Worm (Caenorhabditis elegans) whole organism, L1 larva: ENCODE data around the gene cutl-29.

Experiments
- C04F5.9 ChIP-seq: sonication (generic microtip); optimal IDR thresholded peaks from 2 replicates; lab custom pipeline; 2016; ENCODE audit warnings: missing genetic modification characterization, missing compliant biosample characterization
- C16A3.4 ChIP-seq: fragments of 150-350 bp; optimal IDR thresholded peaks from 2 replicates; lab custom pipeline; 2014; ENCODE audit warnings: missing biosample characterization, missing genetic modification characterization
- aha-1 ChIP-seq: fragments of 150-350 bp; optimal IDR thresholded peaks from 2 replicates; lab custom pipeline; 2014; ENCODE audit warnings: missing biosample characterization, missing genetic modification characterization
- alr-1 ChIP-seq: fragments of 200-800 bp; sonication (Bioruptor generic); optimal IDR thresholded peaks from 2 replicates; lab custom pipeline; 2018; ENCODE audit warnings: borderline replicate concordance, mild to moderate bottlenecking, missing genetic modification characterization, missing compliant biosample characterization
- ceh-63 ChIP-seq: fragments of 200-800 bp; sonication (Bioruptor generic); optimal IDR thresholded peaks from 2 replicates; lab custom pipeline; 2018; ENCODE audit warnings: mild to moderate bottlenecking, missing genetic modification characterization, missing compliant biosample characterization
- ceh-8 ChIP-seq: fragments of 200-800 bp; sonication (Bioruptor generic); optimal IDR thresholded peaks from 2 replicates; lab custom pipeline; 2018; ENCODE audit warnings: mild to moderate bottlenecking, missing genetic modification characterization, moderate library complexity, missing compliant biosample characterization
- ceh-88 ChIP-seq: fragments of 200-800 bp; sonication (Bioruptor generic); IDR thresholded peaks from 2 replicates; pipeline ENCODE4 v1.3.6; 2022; ENCODE audit warnings: missing genetic modification characterization, missing compliant biosample characterization
- ceh-90 ChIP-seq: sonication (generic microtip); optimal IDR thresholded peaks from 2 replicates; lab custom pipeline; 2016; ENCODE audit warnings: missing genetic modification characterization, missing compliant biosample characterization
- ces-1 ChIP-seq: fragments of 150-350 bp; optimal IDR thresholded peaks from 2 replicates; lab custom pipeline; 2014; ENCODE audit warnings: missing biosample characterization, missing genetic modification reagents, missing genetic modification characterization
- dpl-1 ChIP-seq, 3 experiments: fragments of 150-350 bp in 2 of 3; sonication (generic microtip) in 1 of 3; optimal IDR thresholded peaks; 2 replicates each; lab custom pipeline; 2014 to 2017; ENCODE audit warnings: missing biosample characterization in 3 of 3, missing genetic modification characterization in 3 of 3, missing genetic modification reagents in 3 of 3
- dsc-1 ChIP-seq: sonication (generic microtip); optimal IDR thresholded peaks from 2 replicates; lab custom pipeline; 2016; ENCODE audit warnings: mild to moderate bottlenecking, missing genetic modification characterization, missing compliant biosample characterization
- efl-1 ChIP-seq, 4 experiments: fragments of 150-350 bp; optimal IDR thresholded peaks in 3 of 4; peaks in 1 of 4; 1 replicate in 1 of 4; 2 replicates in 3 of 4; lab custom pipeline; 2014; ENCODE audit warnings: missing biosample characterization in 2 of 4, missing genetic modification characterization in 2 of 4, missing genetic modification reagents in 2 of 4
- efl-3 ChIP-seq: fragments of 200-800 bp; sonication (Bioruptor generic); optimal IDR thresholded peaks from 2 replicates; lab custom pipeline; 2018; ENCODE audit warnings: mild to moderate bottlenecking, missing genetic modification characterization, missing compliant biosample characterization
- egl-27 ChIP-seq, 2 experiments: fragments of 150-350 bp in 1 of 2; sonication (generic microtip); optimal IDR thresholded peaks; 3 replicates each; lab custom pipeline; 2017 to 2018; ENCODE audit warnings: missing biosample characterization in 2 of 2, missing genetic modification characterization in 2 of 2, missing genetic modification reagents in 2 of 2
- elt-3 ChIP-seq, 6 experiments: fragments of 150-350 bp in 1 of 6; sonication (generic microtip); optimal IDR thresholded peaks; 2 replicates each; lab custom pipeline; 2017 to 2018; ENCODE audit warnings: missing biosample characterization in 6 of 6, missing genetic modification characterization in 6 of 6, inconsistent platforms in 1 of 6
- ets-5 ChIP-seq: fragments of 200-800 bp; sonication (Bioruptor generic); IDR thresholded peaks from 2 replicates; pipeline ENCODE4 v1.3.6; 2022; ENCODE audit warnings: missing genetic modification characterization, missing compliant biosample characterization
- fkh-4 ChIP-seq: sonication (generic microtip); optimal IDR thresholded peaks from 2 replicates; lab custom pipeline; 2016; ENCODE audit warnings: missing compliant biosample characterization, missing genetic modification characterization, borderline replicate concordance
- fkh-8 ChIP-seq: sonication (generic microtip); optimal IDR thresholded peaks from 2 replicates; lab custom pipeline; 2016; ENCODE audit warnings: mild to moderate bottlenecking, missing genetic modification characterization, missing compliant biosample characterization
- fos-1 ChIP-seq: fragments of 150-350 bp; optimal IDR thresholded peaks from 2 replicates; lab custom pipeline; 2014; ENCODE audit warnings: missing biosample characterization, missing genetic modification characterization
- hlh-17 ChIP-seq: fragments of 200-800 bp; sonication (Bioruptor generic); optimal IDR thresholded peaks from 2 replicates; lab custom pipeline; 2018; ENCODE audit warnings: missing genetic modification characterization, mild to moderate bottlenecking, missing compliant biosample characterization, moderate library complexity, borderline replicate concordance
- hlh-4 ChIP-seq: sonication (generic microtip); optimal IDR thresholded peaks from 2 replicates; lab custom pipeline; 2016; ENCODE audit warnings: mild to moderate bottlenecking, missing genetic modification characterization, missing compliant biosample characterization
- isw-1 ChIP-seq: fragments of 200-800 bp; sonication (Bioruptor generic); IDR thresholded peaks from 2 replicates; pipeline ENCODE4 v1.3.6; 2022; ENCODE audit warnings: missing genetic modification characterization, missing compliant biosample characterization
- jun-1 ChIP-seq: fragments of 150-350 bp; optimal IDR thresholded peaks from 2 replicates; lab custom pipeline; 2014; ENCODE audit warnings: missing biosample characterization, missing genetic modification reagents, missing genetic modification characterization
- lin-13 ChIP-seq: fragments of 150-350 bp; optimal IDR thresholded peaks from 2 replicates; lab custom pipeline; 2014; ENCODE audit warnings: missing biosample characterization, missing genetic modification reagents, missing genetic modification characterization
- lin-14 ChIP-seq: fragments of 200-800 bp; sonication (Bioruptor generic); optimal IDR thresholded peaks from 2 replicates; lab custom pipeline; 2018; ENCODE audit warnings: mild to moderate bottlenecking, missing genetic modification characterization, moderate library complexity, missing compliant biosample characterization
- lin-15B ChIP-seq: fragments of 150-350 bp; sonication (generic microtip); optimal IDR thresholded peaks from 3 replicates; lab custom pipeline; 2014; ENCODE audit warnings: missing biosample characterization, missing genetic modification characterization
- mab-9 ChIP-seq: fragments of 200-800 bp; sonication (Bioruptor generic); IDR thresholded peaks from 2 replicates; pipeline ENCODE4 v1.3.6; 2022; ENCODE audit warnings: missing genetic modification reagents, missing genetic modification characterization, missing compliant biosample characterization
- mdl-1 ChIP-seq, 2 experiments: fragments of 150-350 bp; optimal IDR thresholded peaks; 2 replicates each; lab custom pipeline; 2014 to 2017; ENCODE audit warnings: missing biosample characterization in 2 of 2, missing genetic modification characterization in 2 of 2, inconsistent platforms in 1 of 2
- mep-1 ChIP-seq: fragments of 150-350 bp; optimal IDR thresholded peaks from 2 replicates; lab custom pipeline; 2014; ENCODE audit warnings: missing biosample characterization, missing genetic modification characterization
- nhr-11 ChIP-seq: fragments of 150-350 bp; optimal IDR thresholded peaks from 2 replicates; lab custom pipeline; 2014; ENCODE audit warnings: missing biosample characterization, missing genetic modification characterization
- nhr-12 ChIP-seq: sonication (generic microtip); optimal IDR thresholded peaks from 2 replicates; lab custom pipeline; 2017; ENCODE audit warnings: missing biosample characterization, missing genetic modification characterization
- nhr-19 ChIP-seq: fragments of 200-800 bp; sonication (Bioruptor generic); conservative IDR thresholded peaks from 2 replicates; pipeline ENCODE4 v1.3.6; 2022; ENCODE audit warnings: missing genetic modification characterization, missing compliant biosample characterization
- nhr-237 ChIP-seq: fragments of 150-350 bp; optimal IDR thresholded peaks from 2 replicates; lab custom pipeline; 2014; ENCODE audit warnings: missing biosample characterization, missing genetic modification characterization
- nhr-28 ChIP-seq: fragments of 150-350 bp; optimal IDR thresholded peaks from 2 replicates; lab custom pipeline; 2014; ENCODE audit warnings: missing biosample characterization, missing genetic modification characterization
- nhr-47 ChIP-seq: sonication (generic microtip); optimal IDR thresholded peaks from 2 replicates; lab custom pipeline; 2016; ENCODE audit warnings: mild to moderate bottlenecking, missing genetic modification characterization, moderate library complexity, missing compliant biosample characterization
- nhr-71 ChIP-seq: sonication (generic microtip); optimal IDR thresholded peaks from 2 replicates; lab custom pipeline; 2016; ENCODE audit warnings: mild to moderate bottlenecking, missing genetic modification characterization, moderate library complexity, missing compliant biosample characterization
- nhr-76 ChIP-seq: sonication (generic microtip); optimal IDR thresholded peaks from 2 replicates; lab custom pipeline; 2017; ENCODE audit warnings: missing biosample characterization, missing genetic modification characterization
- nhr-90 ChIP-seq: sonication (generic microtip); optimal IDR thresholded peaks from 2 replicates; lab custom pipeline; 2016; ENCODE audit warnings: mild to moderate bottlenecking, missing genetic modification characterization, missing compliant biosample characterization; ENCODE audit not compliant: poor library complexity
- rnt-1 ChIP-seq: sonication (generic microtip); optimal IDR thresholded peaks from 2 replicates; lab custom pipeline; 2016; ENCODE audit warnings: mild to moderate bottlenecking, missing genetic modification characterization, moderate library complexity, missing compliant biosample characterization
- snpc-4 ChIP-seq: fragments of 150-350 bp; optimal IDR thresholded peaks from 2 replicates; lab custom pipeline; 2014; ENCODE audit warnings: missing biosample characterization, missing genetic modification characterization
- snu-23 ChIP-seq: sonication (generic microtip); optimal IDR thresholded peaks from 2 replicates; lab custom pipeline; 2016; ENCODE audit warnings: missing genetic modification characterization, missing compliant biosample characterization
- sup-37 ChIP-seq: fragments of 200-800 bp; sonication (Bioruptor generic); optimal IDR thresholded peaks from 2 replicates; lab custom pipeline; 2018; ENCODE audit warnings: mild to moderate bottlenecking, missing genetic modification characterization, missing compliant biosample characterization
- swsn-7 ChIP-seq: sonication (generic microtip); optimal IDR thresholded peaks from 2 replicates; lab custom pipeline; 2016; ENCODE audit warnings: missing genetic modification characterization, missing compliant biosample characterization
- tbx-2 ChIP-seq: sonication (generic microtip); optimal IDR thresholded peaks from 2 replicates; lab custom pipeline; 2016; ENCODE audit warnings: missing genetic modification characterization, missing compliant biosample characterization
- unc-130 ChIP-seq: fragments of 150-350 bp; optimal IDR thresholded peaks from 2 replicates; lab custom pipeline; 2017; ENCODE audit warnings: missing biosample characterization, missing genetic modification characterization, inconsistent platforms
- unc-30 ChIP-seq: sonication (generic microtip); optimal IDR thresholded peaks from 2 replicates; lab custom pipeline; 2017; ENCODE audit warnings: missing biosample characterization, missing genetic modification characterization
- unc-62 ChIP-seq: fragments of 150-350 bp; optimal IDR thresholded peaks from 2 replicates; lab custom pipeline; 2014; ENCODE audit warnings: missing biosample characterization, missing genetic modification reagents, missing genetic modification characterization
- unc-98 ChIP-seq: fragments of 200-800 bp; sonication (Bioruptor generic); IDR thresholded peaks from 2 replicates; pipeline ENCODE4 v1.3.6; 2022; ENCODE audit warnings: missing genetic modification characterization, missing compliant biosample characterization
- vab-15 ChIP-seq: sonication (generic microtip); optimal IDR thresholded peaks from 2 replicates; lab custom pipeline; 2017; ENCODE audit warnings: missing genotype, mild to moderate bottlenecking, missing genetic modification characterization, missing compliant biosample characterization
- xbp-1 ChIP-seq: sonication (generic microtip); optimal IDR thresholded peaks from 2 replicates; lab custom pipeline; 2016; ENCODE audit warnings: missing genetic modification characterization, missing compliant biosample characterization
- zag-1 ChIP-seq: fragments of 150-350 bp; optimal IDR thresholded peaks from 2 replicates; lab custom pipeline; 2014; ENCODE audit warnings: missing biosample characterization, missing genetic modification characterization
- ztf-11 ChIP-seq, 2 experiments: sonication (generic microtip); optimal IDR thresholded peaks; 2 replicates each; lab custom pipeline; 2016 to 2017; ENCODE audit warnings: missing genetic modification characterization in 2 of 2, missing biosample characterization in 1 of 2, missing compliant biosample characterization in 1 of 2

cutl-29 gene

DNA sequence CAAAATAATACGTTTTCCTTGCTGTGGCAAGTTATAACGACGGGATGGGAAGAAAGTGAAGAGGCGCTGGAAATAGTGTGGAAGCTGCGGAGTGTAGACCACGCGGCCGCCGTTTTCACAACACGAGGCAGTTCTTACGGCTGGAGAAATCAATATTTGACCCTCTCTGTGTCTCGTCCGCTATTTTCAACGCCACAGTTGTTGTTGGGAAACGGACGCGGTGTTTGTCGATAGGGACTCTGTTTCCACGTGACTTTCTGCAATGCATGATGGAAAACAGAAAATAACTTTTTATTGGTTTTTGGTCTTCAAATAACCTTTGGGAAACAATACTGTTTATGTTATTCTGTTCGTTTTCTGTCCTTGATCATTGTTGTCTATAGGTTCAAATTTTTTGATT is 39.0 kb downstream of the cutl-29 start, which contains the start of gene K02A6.3 (continued):
- peak; percentile 97 for TF ChIP-seq snu-23
- TF ChIP-seq ces-1: no peak
- no peak for TF ChIP-seq ceh-8
- no peak for TF ChIP-seq nhr-12
- peak; percentile 25 to 55 (median 40) for TF ChIP-seq dpl-1 (GFP tag; optimal IDR thresholded peaks at IDR 0.05; lab: Kevin White, UChicago)
- no peak for TF ChIP-seq unc-98 (GFP tag; lab: Robert Waterston, UW)
- peak; percentile 82 for TF ChIP-seq mep-1 (tag; lab: Kevin White, UChicago)
- peak; percentile 88 for TF ChIP-seq swsn-7 (tag; lab: Kevin White, UChicago)
- no peak for TF ChIP-seq efl-3
- TF ChIP-seq C04F5.9: peak; percentile 47
- TF ChIP-seq efl-1 (optimal IDR thresholded peaks at IDR 0.05; lab: Kevin White, UChicago): peak; percentile 43 to 60
- peak; percentile 35 to 91 for TF ChIP-seq efl-1 (GFP tag; optimal IDR thresholded peaks at IDR 0.05 in 1 of 2; lab: Kevin White, UChicago)
- TF ChIP-seq elt-3 (tag; optimal IDR thresholded peaks at IDR 0.05; lab: Kevin White, UChicago): peak in 3 of 6 experiments; percentile 9 to 92 (median 63)
- peak; percentile 76 for TF ChIP-seq ceh-88 (GFP tag; lab: Robert Waterston, UW)
- peak; percentile 95 for TF ChIP-seq nhr-19 (GFP tag; lab: Robert Waterston, UW)
- peak; percentile 91 for TF ChIP-seq rnt-1 (tag; lab: Kevin White, UChicago)
- TF ChIP-seq unc-62: no peak
- TF ChIP-seq xbp-1 (tag; lab: Kevin White, UChicago): peak; percentile 77
- peak; percentile 96 for TF ChIP-seq nhr-90 (tag; lab: Kevin White, UChicago)
- TF ChIP-seq ceh-63: no peak
- TF ChIP-seq mdl-1 (tag; optimal IDR thresholded peaks at IDR 0.05; lab: Kevin White, UChicago): peak; percentile 81 to 100
- TF ChIP-seq nhr-76 (tag; lab: Kevin White, UChicago): no peak
- no peak for TF ChIP-seq hlh-17 (GFP tag; lab: Kevin White, UChicago)
- peak; percentile 91 for TF ChIP-seq unc-130
- TF ChIP-seq tbx-2 (tag; lab: Kevin White, UChicago): peak; percentile 95
- no peak for TF ChIP-seq aha-1 (tag; lab: Kevin White, UChicago)
- no peak for TF ChIP-seq ceh-90 (tag; lab: Kevin White, UChicago)
- TF ChIP-seq lin-13: peak; percentile 78
- no peak for TF ChIP-seq alr-1 (tag; lab: Kevin White, UChicago)
- TF ChIP-seq hlh-4 (tag; lab: Kevin White, UChicago): no peak
- TF ChIP-seq mab-9: peak; percentile 51
- peak; percentile 77 for TF ChIP-seq fos-1 (tag; lab: Kevin White, UChicago)
- TF ChIP-seq zag-1 (tag; lab: Kevin White, UChicago): no peak
- peak; percentile 99 for TF ChIP-seq lin-14 (GFP tag; lab: Kevin White, UChicago)
- TF ChIP-seq sup-37 (GFP tag; lab: Kevin White, UChicago): peak; percentile 58
- TF ChIP-seq nhr-71 (tag; lab: Kevin White, UChicago): peak; percentile 98
- no peak for TF ChIP-seq lin-15B (tag; lab: Kevin White, UChicago)
- peak; percentile 45 for TF ChIP-seq fkh-8
- TF ChIP-seq ztf-11 (tag; optimal IDR thresholded peaks at IDR 0.05; lab: Kevin White, UChicago): no peak
- TF ChIP-seq fkh-4 (tag; lab: Kevin White, UChicago): peak; percentile 33
- TF ChIP-seq dsc-1 (tag; lab: Kevin White, UChicago): peak; percentile 61
- TF ChIP-seq C16A3.4 (tag; lab: Kevin White, UChicago): peak; percentile 90
- peak in 1 of 2 experiments; percentile 26 for TF ChIP-seq egl-27 (tag; optimal IDR thresholded peaks at IDR 0.05; lab: Kevin White, UChicago)
- peak; percentile 77 for TF ChIP-seq jun-1
- peak; percentile 89 for TF ChIP-seq nhr-47 (tag; lab: Kevin White, UChicago)
- TF ChIP-seq nhr-237 (tag; lab: Kevin White, UChicago): peak; percentile 43
- peak; percentile 38 for TF ChIP-seq vab-15
- no peak for TF ChIP-seq nhr-28
- peak; percentile 46; the same call in 1 of the 2 replicates for TF ChIP-seq isw-1
- peak; percentile 18 for TF ChIP-seq nhr-11 (tag; lab: Kevin White, UChicago)
- no peak for TF ChIP-seq ets-5
- no peak for TF ChIP-seq unc-30
- peak; percentile 74 for TF ChIP-seq snpc-4 (tag; lab: Kevin White, UChicago)
